Worm (Caenorhabditis elegans) whole organism, L1 larva: ENCODE results near the gene F10C2.4.

Source experiments
- C16A3.4 ChIP-seq: fragments of 150-350 bp; optimal IDR thresholded peaks from 2 replicates; lab custom pipeline; 2014; ENCODE audit warnings: missing biosample characterization, missing genetic modification characterization
- C34B4.2 ChIP-seq: sonication (generic microtip); optimal IDR thresholded peaks from 2 replicates; lab custom pipeline; 2017; ENCODE audit warnings: mild to moderate bottlenecking, missing genetic modification characterization, missing compliant biosample characterization
- Y116A8C.19 ChIP-seq: sonication (generic microtip); optimal IDR thresholded peaks from 2 replicates; lab custom pipeline; 2016; ENCODE audit warnings: missing compliant biosample characterization, missing genetic modification characterization, borderline replicate concordance
- alr-1 ChIP-seq: fragments of 200-800 bp; sonication (Bioruptor generic); optimal IDR thresholded peaks from 2 replicates; lab custom pipeline; 2018; ENCODE audit warnings: borderline replicate concordance, mild to moderate bottlenecking, missing genetic modification characterization, missing compliant biosample characterization
- blmp-1 ChIP-seq: fragments of 150-350 bp; optimal IDR thresholded peaks from 2 replicates; lab custom pipeline; 2014; ENCODE audit warnings: missing biosample characterization, missing genetic modification characterization
- ceh-8 ChIP-seq: fragments of 200-800 bp; sonication (Bioruptor generic); optimal IDR thresholded peaks from 2 replicates; lab custom pipeline; 2018; ENCODE audit warnings: mild to moderate bottlenecking, missing genetic modification characterization, moderate library complexity, missing compliant biosample characterization
- ces-1 ChIP-seq: fragments of 150-350 bp; optimal IDR thresholded peaks from 2 replicates; lab custom pipeline; 2014; ENCODE audit warnings: missing biosample characterization, missing genetic modification reagents, missing genetic modification characterization
- dsc-1 ChIP-seq: sonication (generic microtip); optimal IDR thresholded peaks from 2 replicates; lab custom pipeline; 2016; ENCODE audit warnings: mild to moderate bottlenecking, missing genetic modification characterization, missing compliant biosample characterization
- efl-1 ChIP-seq, 4 experiments: fragments of 150-350 bp; optimal IDR thresholded peaks in 3 of 4; peaks in 1 of 4; 1 replicate in 1 of 4; 2 replicates in 3 of 4; lab custom pipeline; 2014; ENCODE audit warnings: missing biosample characterization in 2 of 4, missing genetic modification characterization in 2 of 4, missing genetic modification reagents in 2 of 4
- egl-27 ChIP-seq, 2 experiments: fragments of 150-350 bp in 1 of 2; sonication (generic microtip); optimal IDR thresholded peaks; 3 replicates each; lab custom pipeline; 2017 to 2018; ENCODE audit warnings: missing biosample characterization in 2 of 2, missing genetic modification characterization in 2 of 2, missing genetic modification reagents in 2 of 2
- fkh-4 ChIP-seq: sonication (generic microtip); optimal IDR thresholded peaks from 2 replicates; lab custom pipeline; 2016; ENCODE audit warnings: missing compliant biosample characterization, missing genetic modification characterization, borderline replicate concordance
- fkh-8 ChIP-seq: sonication (generic microtip); optimal IDR thresholded peaks from 2 replicates; lab custom pipeline; 2016; ENCODE audit warnings: mild to moderate bottlenecking, missing genetic modification characterization, missing compliant biosample characterization
- lin-14 ChIP-seq: fragments of 200-800 bp; sonication (Bioruptor generic); optimal IDR thresholded peaks from 2 replicates; lab custom pipeline; 2018; ENCODE audit warnings: mild to moderate bottlenecking, missing genetic modification characterization, moderate library complexity, missing compliant biosample characterization
- lin-35 ChIP-seq, 2 experiments: fragments of 150-350 bp; optimal IDR thresholded peaks; 2 replicates each; lab custom pipeline; 2014; ENCODE audit warnings: missing biosample characterization in 2 of 2, missing genetic modification characterization in 2 of 2, missing genetic modification reagents in 2 of 2
- lin-39 ChIP-seq: fragments of 150-350 bp; optimal IDR thresholded peaks from 2 replicates; lab custom pipeline; 2014; ENCODE audit warnings: missing biosample characterization, missing genetic modification reagents, missing genetic modification characterization
- lir-3 ChIP-seq: sonication (generic microtip); optimal IDR thresholded peaks from 2 replicates; lab custom pipeline; 2016; ENCODE audit warnings: mild to moderate bottlenecking, missing genetic modification characterization, moderate library complexity, missing compliant biosample characterization; ENCODE audit not compliant: poor library complexity
- mdl-1 ChIP-seq, 2 experiments: fragments of 150-350 bp; optimal IDR thresholded peaks; 2 replicates each; lab custom pipeline; 2014 to 2017; ENCODE audit warnings: missing biosample characterization in 2 of 2, missing genetic modification characterization in 2 of 2, inconsistent platforms in 1 of 2
- nhr-11 ChIP-seq: fragments of 150-350 bp; optimal IDR thresholded peaks from 2 replicates; lab custom pipeline; 2014; ENCODE audit warnings: missing biosample characterization, missing genetic modification characterization
- nhr-19 ChIP-seq: fragments of 200-800 bp; sonication (Bioruptor generic); conservative IDR thresholded peaks from 2 replicates; pipeline ENCODE4 v1.3.6; 2022; ENCODE audit warnings: missing genetic modification characterization, missing compliant biosample characterization
- nhr-47 ChIP-seq: sonication (generic microtip); optimal IDR thresholded peaks from 2 replicates; lab custom pipeline; 2016; ENCODE audit warnings: mild to moderate bottlenecking, missing genetic modification characterization, moderate library complexity, missing compliant biosample characterization
- nhr-84 ChIP-seq: sonication (generic microtip); optimal IDR thresholded peaks from 2 replicates; lab custom pipeline; 2017; ENCODE audit warnings: missing biosample characterization, missing genetic modification characterization
- pax-3 ChIP-seq: fragments of 200-800 bp; sonication (Bioruptor generic); optimal IDR thresholded peaks from 2 replicates; lab custom pipeline; 2018; ENCODE audit warnings: mild to moderate bottlenecking, missing genetic modification characterization, moderate library complexity, missing compliant biosample characterization
- pqm-1 ChIP-seq: sonication (generic microtip); optimal IDR thresholded peaks from 3 replicates; lab custom pipeline; 2017; ENCODE audit warnings: missing biosample characterization, missing genetic modification characterization
- rnt-1 ChIP-seq: sonication (generic microtip); optimal IDR thresholded peaks from 2 replicates; lab custom pipeline; 2016; ENCODE audit warnings: mild to moderate bottlenecking, missing genetic modification characterization, moderate library complexity, missing compliant biosample characterization
- skn-1 ChIP-seq: fragments of 150-350 bp; optimal IDR thresholded peaks from 2 replicates; lab custom pipeline; 2014; ENCODE audit warnings: missing biosample characterization, missing genetic modification characterization
- snu-23 ChIP-seq: sonication (generic microtip); optimal IDR thresholded peaks from 2 replicates; lab custom pipeline; 2016; ENCODE audit warnings: missing genetic modification characterization, missing compliant biosample characterization
- unc-30 ChIP-seq: sonication (generic microtip); optimal IDR thresholded peaks from 2 replicates; lab custom pipeline; 2017; ENCODE audit warnings: missing biosample characterization, missing genetic modification characterization
- vab-15 ChIP-seq: sonication (generic microtip); optimal IDR thresholded peaks from 2 replicates; lab custom pipeline; 2017; ENCODE audit warnings: missing genotype, mild to moderate bottlenecking, missing genetic modification characterization, missing compliant biosample characterization
- xbp-1 ChIP-seq: sonication (generic microtip); optimal IDR thresholded peaks from 2 replicates; lab custom pipeline; 2016; ENCODE audit warnings: missing genetic modification characterization, missing compliant biosample characterization

The F10C2.4 gene

ce11 chrV:12026878-12027477, 14.4 kb upstream of the F10C2.4 start (continued):
- TF ChIP-seq snu-23, result peak; percentile 40
- no peak for TF ChIP-seq nhr-11 (tag; lab: Kevin White, UChicago)
- TF ChIP-seq mdl-1 (tag; optimal IDR thresholded peaks at IDR 0.05; lab: Kevin White, UChicago), result peak in 1 of 2 experiments; percentile 29
- no peak for TF ChIP-seq lir-3 (tag; lab: Kevin White, UChicago)
- no peak for TF ChIP-seq Y116A8C.19

ce11 chrV:12028151-12028550, 13.2 kb upstream of the F10C2.4 start:
- TF ChIP-seq ces-1, result no peak
- no peak for TF ChIP-seq fkh-4 (tag; lab: Kevin White, UChicago)
- TF ChIP-seq dsc-1 (tag; lab: Kevin White, UChicago), result peak; percentile 73
- peak; percentile 16 for TF ChIP-seq lin-14 (GFP tag; lab: Kevin White, UChicago)
- no peak for TF ChIP-seq efl-1 (optimal IDR thresholded peaks at IDR 0.05; lab: Kevin White, UChicago)
- peak in 1 of 2 experiments; percentile 16 for TF ChIP-seq efl-1 (GFP tag; optimal IDR thresholded peaks at IDR 0.05 in 1 of 2; lab: Kevin White, UChicago)
- peak; percentile 61 for TF ChIP-seq fkh-8 (tag; lab: Kevin White, UChicago)
- no peak for TF ChIP-seq lin-35 (GFP tag; optimal IDR thresholded peaks at IDR 0.05; lab: Kevin White, UChicago)
- no peak for TF ChIP-seq unc-30 (tag; lab: Kevin White, UChicago)

- TF ChIP-seq alr-1 (tag; lab: Kevin White, UChicago) (no peak), fkh-8 (tag; lab: Kevin White, UChicago) (no peak), nhr-19 (no peak), nhr-84 (tag; lab: Kevin White, UChicago) (no peak), xbp-1 (tag; lab: Kevin White, UChicago) (no peak)
Measured at ce11 chrV:12032060-12032459, 9.3 kb upstream of the F10C2.4 start, which contains the start of gene pkc-1. Gene pkc-1 (minus strand): TSS chrV:12032160.

ce11 chrV:12033841-12034240, 7.5 kb upstream of the F10C2.4 start:
- TF ChIP-seq skn-1 (tag; lab: Kevin White, UChicago) (no peak), pqm-1 (no peak), C34B4.2 (tag; lab: Kevin White, UChicago) (no peak)

- TF ChIP-seq C16A3.4 (tag; lab: Kevin White, UChicago) (no peak), fkh-4 (tag; lab: Kevin White, UChicago) (no peak), blmp-1 (peak; percentile 7), mdl-1 (tag; optimal IDR thresholded peaks at IDR 0.05; lab: Kevin White, UChicago) (no peak), dsc-1 (tag; lab: Kevin White, UChicago) (peak; percentile 52), nhr-47 (tag; lab: Kevin White, UChicago) (no peak), fkh-8 (tag; lab: Kevin White, UChicago) (no peak), egl-27 (tag; optimal IDR thresholded peaks at IDR 0.05; lab: Kevin White, UChicago) (no peak), rnt-1 (tag; lab: Kevin White, UChicago) (no peak), vab-15 (tag; lab: Kevin White, UChicago) (no peak), nhr-11 (tag; lab: Kevin White, UChicago) (no peak), lin-39 (tag; lab: Kevin White, UChicago) (no peak)
Measured at ce11 chrV:12036129-12036528, 5.2 kb upstream of the F10C2.4 start.

- TF ChIP-seq pax-3 (tag; lab: Kevin White, UChicago) (peak; percentile 79), dsc-1 (tag; lab: Kevin White, UChicago) (peak; percentile 65), nhr-84 (tag; lab: Kevin White, UChicago) (no peak), ceh-8 (GFP tag; lab: Kevin White, UChicago) (peak; percentile 71)
- TF ChIP-seq, all 84 proteins: peak for 3
Measured at ce11 chrV:12037889-12038288, 3.5 kb upstream of the F10C2.4 start.
